Worm (Caenorhabditis elegans) whole organism, young adult: Measurements from ENCODE around the gene lhpp-1.

Experiments
- B0019.2 ChIP-seq: fragments of 200-800 bp; sonication (Bioruptor generic); conservative IDR thresholded peaks from 2 replicates; pipeline ENCODE4 v1.3.6; 2022; ENCODE audit warnings: missing genetic modification reagents, missing genetic modification characterization, missing compliant biosample characterization
- B0261.1 ChIP-seq: sonication (generic microtip); optimal IDR thresholded peaks from 2 replicates; lab custom pipeline; 2016; ENCODE audit warnings: mild to moderate bottlenecking, missing genetic modification characterization, moderate library complexity, missing compliant biosample characterization
- F23B12.7 ChIP-seq: sonication (generic microtip); optimal IDR thresholded peaks from 2 replicates; lab custom pipeline; 2017; ENCODE audit warnings: missing genetic modification characterization, mild to moderate bottlenecking, missing compliant biosample characterization, antibody characterized with exemption, moderate library complexity; ENCODE audit not compliant: insufficient read depth
- F39B2.1 ChIP-seq: fragments of 200-800 bp; sonication (Bioruptor generic); IDR thresholded peaks from 2 replicates; pipeline ENCODE4 v1.3.6; 2022; ENCODE audit warnings: missing genetic modification reagents, missing genetic modification characterization, missing compliant biosample characterization
- F49E8.2 ChIP-seq: sonication (generic microtip); optimal IDR thresholded peaks from 3 replicates; lab custom pipeline; 2017; ENCODE audit warnings: missing genetic modification characterization, mild to moderate bottlenecking, missing compliant biosample characterization, antibody characterized with exemption, moderate library complexity; ENCODE audit not compliant: insufficient read depth
- Y56A3A.18 ChIP-seq: fragments of 200-800 bp; sonication (Bioruptor generic); IDR thresholded peaks from 2 replicates; pipeline ENCODE4 v1.3.6; 2022; ENCODE audit warnings: missing genetic modification reagents, missing genetic modification characterization, missing compliant biosample characterization
- Y67H2A.10 ChIP-seq: fragments of 200-800 bp; sonication (Bioruptor generic); conservative IDR thresholded peaks from 2 replicates; pipeline ENCODE4 v1.3.6; 2022; ENCODE audit warnings: missing genetic modification reagents, missing genetic modification characterization, missing compliant biosample characterization
- Y79H2A.3 ChIP-seq: fragments of 200-800 bp; sonication (Bioruptor generic); conservative IDR thresholded peaks from 2 replicates; pipeline ENCODE4 v1.3.6; 2022; ENCODE audit warnings: missing genetic modification reagents, missing genetic modification characterization, missing compliant biosample characterization
- aptf-3 ChIP-seq: fragments of 200-800 bp; sonication (Bioruptor generic); IDR thresholded peaks from 2 replicates; pipeline ENCODE4 v1.3.6; 2022; ENCODE audit warnings: missing genetic modification characterization, missing compliant biosample characterization
- attf-3 ChIP-seq: fragments of 200-800 bp; sonication (Bioruptor generic); conservative IDR thresholded peaks from 2 replicates; pipeline ENCODE4 v1.3.6; 2022; ENCODE audit warnings: missing genetic modification reagents, missing genetic modification characterization, missing compliant biosample characterization
- attf-5 ChIP-seq: fragments of 200-800 bp; sonication (Bioruptor generic); optimal IDR thresholded peaks from 2 replicates; lab custom pipeline; 2018; ENCODE audit warnings: mild to moderate bottlenecking, missing genetic modification characterization, missing compliant biosample characterization
- bed-1 ChIP-seq: fragments of 200-800 bp; sonication (Bioruptor generic); IDR thresholded peaks from 2 replicates; pipeline ENCODE4 v1.3.6; 2022; ENCODE audit warnings: missing genetic modification reagents, missing genetic modification characterization, missing compliant biosample characterization
- ccch-3 ChIP-seq: fragments of 200-800 bp; sonication (Bioruptor generic); optimal IDR thresholded peaks from 2 replicates; lab custom pipeline; 2018; ENCODE audit warnings: mild to moderate bottlenecking, missing genetic modification characterization, missing compliant biosample characterization
- cebp-1 ChIP-seq, 2 experiments: fragments of 200-800 bp in 1 of 2; sonication (Bioruptor generic) in 1 of 2; sonication (generic microtip) in 1 of 2; IDR thresholded peaks in 1 of 2; optimal IDR thresholded peaks in 1 of 2; 2 replicates each; pipeline versions ENCODE4 v1.3.6 to Lab custom; 2017 to 2022; ENCODE audit warnings: missing compliant biosample characterization in 2 of 2, missing genetic modification characterization in 2 of 2, mild to moderate bottlenecking in 1 of 2, missing genetic modification reagents in 1 of 2, moderate library complexity in 1 of 2
- ceh-27 ChIP-seq: fragments of 200-800 bp; sonication (Bioruptor generic); optimal IDR thresholded peaks from 2 replicates; lab custom pipeline; 2018; ENCODE audit warnings: mild to moderate bottlenecking, missing genetic modification characterization, moderate library complexity, missing compliant biosample characterization
- chd-7 ChIP-seq: sonication (generic microtip); optimal IDR thresholded peaks from 2 replicates; lab custom pipeline; 2016; ENCODE audit warnings: mild to moderate bottlenecking, missing genetic modification characterization, moderate library complexity, missing compliant biosample characterization
- die-1 ChIP-seq: sonication (generic microtip); optimal IDR thresholded peaks from 2 replicates; lab custom pipeline; 2016; ENCODE audit warnings: missing genotype, mild to moderate bottlenecking, missing genetic modification characterization, missing compliant biosample characterization
- dpff-1 ChIP-seq: sonication (generic microtip); optimal IDR thresholded peaks from 2 replicates; lab custom pipeline; 2017; ENCODE audit warnings: mild to moderate bottlenecking, missing genetic modification characterization, missing compliant biosample characterization
- efl-1 ChIP-seq: fragments of 150-350 bp; optimal IDR thresholded peaks from 2 replicates; lab custom pipeline; 2014; ENCODE audit warnings: missing biosample characterization, missing genetic modification reagents, missing genetic modification characterization
- egrh-3 ChIP-seq: fragments of 200-800 bp; sonication (Bioruptor generic); IDR thresholded peaks from 2 replicates; pipeline ENCODE4 v1.3.6; 2022; ENCODE audit warnings: missing genetic modification reagents, missing genetic modification characterization, missing compliant biosample characterization
- ets-4 ChIP-seq: fragments of 200-800 bp; sonication (Bioruptor generic); optimal IDR thresholded peaks from 2 replicates; lab custom pipeline; 2018; ENCODE audit warnings: mild to moderate bottlenecking, missing genetic modification characterization, missing compliant biosample characterization
- him-1 ChIP-seq: sonication (generic microtip); optimal IDR thresholded peaks from 2 replicates; lab custom pipeline; 2016; ENCODE audit warnings: missing genotype, missing genetic modification reagents, missing genetic modification characterization, missing compliant biosample characterization
- hlh-26 ChIP-seq: fragments of 200-800 bp; sonication (Bioruptor generic); conservative IDR thresholded peaks from 2 replicates; pipeline ENCODE4 v1.3.6; 2022; ENCODE audit warnings: missing genetic modification reagents, missing genetic modification characterization, missing compliant biosample characterization
- lin-54 ChIP-seq: fragments of 200-800 bp; sonication (Bioruptor generic); optimal IDR thresholded peaks from 2 replicates; lab custom pipeline; 2018; ENCODE audit warnings: mild to moderate bottlenecking, missing genetic modification characterization, missing compliant biosample characterization
- lsy-27 ChIP-seq: sonication (generic microtip); optimal IDR thresholded peaks from 2 replicates; lab custom pipeline; 2017; ENCODE audit warnings: missing genetic modification characterization, mild to moderate bottlenecking, missing compliant biosample characterization, antibody characterized with exemption, missing genotype, borderline replicate concordance; ENCODE audit not compliant: insufficient read depth
- madf-10 ChIP-seq: sonication (generic microtip); optimal IDR thresholded peaks from 2 replicates; lab custom pipeline; 2016; ENCODE audit warnings: mild to moderate bottlenecking, missing genetic modification characterization, missing compliant biosample characterization
- madf-3 ChIP-seq: fragments of 200-800 bp; sonication (Bioruptor generic); IDR thresholded peaks from 2 replicates; pipeline ENCODE4 v1.3.6; 2022; ENCODE audit warnings: missing genetic modification reagents, missing genetic modification characterization, missing compliant biosample characterization
- nhr-27 ChIP-seq: fragments of 200-800 bp; sonication (Bioruptor generic); optimal IDR thresholded peaks from 2 replicates; lab custom pipeline; 2018; ENCODE audit warnings: mild to moderate bottlenecking, missing genetic modification characterization, moderate library complexity, missing compliant biosample characterization
- nhr-90 ChIP-seq: sonication (generic microtip); optimal IDR thresholded peaks from 2 replicates; lab custom pipeline; 2016; ENCODE audit warnings: missing genotype, mild to moderate bottlenecking, missing genetic modification characterization, missing compliant biosample characterization
- pbrm-1 ChIP-seq: fragments of 200-800 bp; sonication (Bioruptor generic); IDR thresholded peaks from 2 replicates; pipeline ENCODE4 v1.3.6; 2022; ENCODE audit warnings: missing genetic modification reagents, missing genetic modification characterization, missing compliant biosample characterization
- rec-8 ChIP-seq, 2 experiments: sonication (generic microtip); optimal IDR thresholded peaks; 2 replicates each; lab custom pipeline; 2016; ENCODE audit warnings: mild to moderate bottlenecking in 2 of 2, missing genetic modification characterization in 2 of 2, missing genetic modification reagents in 2 of 2, missing genotype in 2 of 2, missing biosample characterization in 1 of 2, missing compliant biosample characterization in 1 of 2, moderate library complexity in 1 of 2
- repo-1 ChIP-seq: sonication (generic microtip); optimal IDR thresholded peaks from 2 replicates; lab custom pipeline; 2017; ENCODE audit warnings: mild to moderate bottlenecking, missing genetic modification characterization, missing compliant biosample characterization
- snpc-1.1 ChIP-seq: sonication (generic microtip); optimal IDR thresholded peaks from 2 replicates; lab custom pipeline; 2017; ENCODE audit warnings: missing genetic modification characterization, mild to moderate bottlenecking, missing compliant biosample characterization, antibody characterized with exemption, moderate library complexity, missing genotype, missing genetic modification reagents; ENCODE audit not compliant: insufficient read depth
- snpc-3.4 ChIP-seq: sonication (generic microtip); optimal IDR thresholded peaks from 2 replicates; lab custom pipeline; 2017; ENCODE audit warnings: missing genetic modification characterization, mild to moderate bottlenecking, missing compliant biosample characterization, antibody characterized with exemption, moderate library complexity, missing genotype, missing genetic modification reagents
- sptf-2 ChIP-seq: fragments of 200-800 bp; sonication (Bioruptor generic); optimal IDR thresholded peaks from 2 replicates; lab custom pipeline; 2018; ENCODE audit warnings: mild to moderate bottlenecking, missing genetic modification characterization, missing compliant biosample characterization
- unc-130 ChIP-seq: sonication (generic microtip); optimal IDR thresholded peaks from 2 replicates; lab custom pipeline; 2016; ENCODE audit warnings: missing genetic modification reagents, missing genetic modification characterization, missing compliant biosample characterization
- ztf-3 ChIP-seq: fragments of 200-800 bp; sonication (Bioruptor generic); optimal IDR thresholded peaks from 2 replicates; lab custom pipeline; 2018; ENCODE audit warnings: mild to moderate bottlenecking, missing genetic modification characterization, missing compliant biosample characterization
- ztf-6 ChIP-seq: fragments of 200-800 bp; sonication (Bioruptor generic); IDR thresholded peaks from 2 replicates; pipeline ENCODE4 v1.3.6; 2022; ENCODE audit warnings: missing genetic modification reagents, missing genetic modification characterization, missing compliant biosample characterization

lhpp-1 gene

ce11 chrV:12111452-12111851 is at the start of gene lhpp-1:
lhpp-1 (minus strand) TSS chrV:12111805.
- TF ChIP-seq F23B12.7 (tag; lab: Kevin White, UChicago) (no peak), F39B2.1 (no peak), rec-8 (tag; optimal IDR thresholded peaks at IDR 0.05; lab: Kevin White, UChicago) (no peak), sptf-2 (GFP tag; lab: Kevin White, UChicago) (no peak), snpc-3.4 (tag; lab: Kevin White, UChicago) (no peak), lin-54 (GFP tag; lab: Kevin White, UChicago) (no peak), aptf-3 (GFP tag; lab: Robert Waterston, UW) (no peak), pbrm-1 (GFP tag; lab: Robert Waterston, UW) (no peak), ets-4 (GFP tag; lab: Kevin White, UChicago) (no peak), Y56A3A.18 (no peak), cebp-1 (GFP tag; IDR thresholded peaks at IDR 0.05; lab: Robert Waterston, UW) (no peak), cebp-1 (tag; optimal IDR thresholded peaks at IDR 0.05; lab: Kevin White, UChicago) (no peak), ceh-27 (no peak), attf-3 (GFP tag; lab: Robert Waterston, UW) (no peak), nhr-27 (tag; lab: Kevin White, UChicago) (no peak)

- no peak for TF ChIP-seq unc-130 (GFP tag; lab: Kevin White, UChicago)
- TF ChIP-seq chd-7: no peak
Observed at ce11 chrV:12161157-12161556, 49.6 kb upstream of the lhpp-1 start.

- TF ChIP-seq nhr-90 (tag; lab: Kevin White, UChicago): no peak
- TF ChIP-seq die-1 (tag; lab: Kevin White, UChicago): no peak
- no peak for TF ChIP-seq snpc-1.1 (tag; lab: Kevin White, UChicago)
- no peak for TF ChIP-seq F39B2.1
- no peak for TF ChIP-seq ccch-3 (GFP tag; lab: Kevin White, UChicago)
- TF ChIP-seq B0019.2 (GFP tag; lab: Robert Waterston, UW): no peak
- no peak for TF ChIP-seq dpff-1 (tag; lab: Kevin White, UChicago)
- TF ChIP-seq madf-3: no peak
- no peak for TF ChIP-seq attf-5 (GFP tag; lab: Kevin White, UChicago)
- no peak for TF ChIP-seq madf-10 (tag; lab: Kevin White, UChicago)
- no peak for TF ChIP-seq ztf-3
- TF ChIP-seq bed-1 (GFP tag; lab: Robert Waterston, UW): no peak
- no peak for TF ChIP-seq efl-1 (GFP tag; lab: Kevin White, UChicago)
- no peak for TF ChIP-seq him-1 (tag; lab: Kevin White, UChicago)
- TF ChIP-seq B0261.1: no peak
- TF ChIP-seq lsy-27 (tag; lab: Kevin White, UChicago): no peak
- no peak for TF ChIP-seq Y67H2A.10
Observed at ce11 chrV:12159975-12160374, 48.4 kb upstream of the lhpp-1 start.

- TF ChIP-seq repo-1 (no peak), attf-5 (GFP tag; lab: Kevin White, UChicago) (no peak), Y79H2A.3 (no peak), hlh-26 (GFP tag; lab: Robert Waterston, UW) (no peak), F49E8.2 (tag; lab: Kevin White, UChicago) (no peak), ztf-6 (GFP tag; lab: Robert Waterston, UW) (0 out of 2 replicates have a peak, but pooled peaks have one; percentile 19), egrh-3 (GFP tag; lab: Robert Waterston, UW) (0 out of 2 replicates have a peak, but pooled peaks have one; percentile 21)
Observed at ce11 chrV:12158377-12158776, 46.8 kb upstream of the lhpp-1 start.
